Fruit fly (Drosophila melanogaster): ENCODE results near the gene Idi.

Gene Idi

dm6 chr3R:21252478-21252877, 17.4 kb upstream of the Idi start:
- TF ChIP-seq CG3919 (GFP tag; optimal IDR thresholded peaks at IDR 0.05) (no peak), Sox15 (GFP tag; optimal IDR thresholded peaks at IDR 0.05) (no peak), CG1621 (tag; optimal IDR thresholded peaks at IDR 0.05) (no peak), Sox102F (GFP tag; optimal IDR thresholded peaks at IDR 0.05) (no peak), Sox14 (GFP tag; optimal IDR thresholded peaks at IDR 0.05) (no peak), Met (GFP tag; optimal IDR thresholded peaks at IDR 0.05) (no peak), CG8319 (GFP tag; optimal IDR thresholded peaks at IDR 0.05) (no peak), CG11294 (GFP tag; IDR thresholded peaks at IDR 0.05) (no peak), Blimp-1 (GFP tag; optimal IDR thresholded peaks at IDR 0.05) (no peak), esn (GFP tag; optimal IDR thresholded peaks at IDR 0.05) (no peak), CG4318 (GFP tag; optimal IDR thresholded peaks at IDR 0.05) (no peak), Ets96B (tag; optimal IDR thresholded peaks at IDR 0.05) (no peak)

dm6 chr3R:21254296-21254695, 15.6 kb upstream of the Idi start:
- TF ChIP-seq Sox14 (GFP tag; optimal IDR thresholded peaks at IDR 0.05): no peak
- peak; percentile 58 for TF ChIP-seq Eip78C (GFP tag)
- TF ChIP-seq CG6276 (GFP tag; optimal IDR thresholded peaks at IDR 0.05): peak; percentile 7
- TF ChIP-seq CG11902 (GFP tag; optimal IDR thresholded peaks at IDR 0.05): no peak
- no peak for TF ChIP-seq Hr39 (GFP tag; optimal IDR thresholded peaks at IDR 0.05)
- TF ChIP-seq vri (GFP tag; optimal IDR thresholded peaks at IDR 0.05): no peak
- no peak for TF ChIP-seq fkh (GFP tag; optimal IDR thresholded peaks at IDR 0.05)
- TF ChIP-seq dac (GFP tag; optimal IDR thresholded peaks at IDR 0.05): no peak
- TF ChIP-seq pdm3 (GFP tag; optimal IDR thresholded peaks at IDR 0.05): no peak
- peak; percentile 25 for TF ChIP-seq CG32006 (GFP tag; optimal IDR thresholded peaks at IDR 0.05)
- TF ChIP-seq CG3919 (GFP tag; optimal IDR thresholded peaks at IDR 0.05): no peak
- TF ChIP-seq OdsH (GFP tag; optimal IDR thresholded peaks at IDR 0.05): no peak
- peak; percentile 39; the same call in 1 of the 2 replicates for TF ChIP-seq CG15336 (GFP tag; IDR thresholded peaks at IDR 0.05)
- TF ChIP-seq net (GFP tag; optimal IDR thresholded peaks at IDR 0.05): no peak
- no peak for TF ChIP-seq CG4318 (GFP tag; optimal IDR thresholded peaks at IDR 0.05)
- no peak for TF ChIP-seq fd85E (GFP tag; optimal IDR thresholded peaks at IDR 0.05)
- 0 out of 3 replicates have a peak, but pooled peaks have one; percentile 46 for TF ChIP-seq eg (GFP tag; IDR thresholded peaks at IDR 0.05)
- TF ChIP-seq CG6808 (GFP tag; optimal IDR thresholded peaks at IDR 0.05): no peak
- TF ChIP-seq CG6163 (GFP tag; IDR thresholded peaks at IDR 0.05): no peak
- peak; percentile 18 for TF ChIP-seq Lpt (GFP tag; optimal IDR thresholded peaks at IDR 0.05)
- peak; percentile 23; the same call in 1 of the 3 replicates for TF ChIP-seq CG8119 (GFP tag; IDR thresholded peaks at IDR 0.05)
- no peak for TF ChIP-seq topi (GFP tag; optimal IDR thresholded peaks at IDR 0.05)
- no peak for TF ChIP-seq Gug (GFP tag; IDR thresholded peaks at IDR 0.05)
- no peak for TF ChIP-seq CG7368 (GFP tag; optimal IDR thresholded peaks at IDR 0.05)
- no peak for TF ChIP-seq Sox102F (GFP tag; optimal IDR thresholded peaks at IDR 0.05)
- no peak for TF ChIP-seq CG1621 (tag; optimal IDR thresholded peaks at IDR 0.05)
- no peak for TF ChIP-seq ss (GFP tag; optimal IDR thresholded peaks at IDR 0.05)

dm6 chr3R:21260795-21261194, 9.1 kb upstream of the Idi start:
- TF ChIP-seq CG10669 (GFP tag; optimal IDR thresholded peaks at IDR 0.05) (no peak), lz (GFP tag; optimal IDR thresholded peaks at IDR 0.05) (no peak), CG8319 (GFP tag; optimal IDR thresholded peaks at IDR 0.05) (no peak), ss (GFP tag; optimal IDR thresholded peaks at IDR 0.05) (no peak), CG3032 (tag; optimal IDR thresholded peaks at IDR 0.05) (no peak), fd59A (GFP tag; optimal IDR thresholded peaks at IDR 0.05) (no peak), CG11294 (GFP tag; IDR thresholded peaks at IDR 0.05) (no peak), CG15336 (GFP tag; IDR thresholded peaks at IDR 0.05) (no peak), achi (GFP tag; optimal IDR thresholded peaks at IDR 0.05) (no peak), Eip78C (GFP tag) (no peak), CG1621 (tag; optimal IDR thresholded peaks at IDR 0.05) (no peak), Ets21C (GFP tag; optimal IDR thresholded peaks at IDR 0.05) (no peak), spab (GFP tag; optimal IDR thresholded peaks at IDR 0.05) (no peak)
